Worm (Caenorhabditis elegans) whole organism, L4 larva: ENCODE measurements around the gene Y37D8A.3.

Experiments
- ceh-32 ChIP-seq: sonication (generic microtip); optimal IDR thresholded peaks from 2 replicates; lab custom pipeline; 2016; ENCODE audit warnings: mild to moderate bottlenecking, missing genetic modification characterization, missing compliant biosample characterization; ENCODE audit not compliant: poor library complexity
- fkh-10 ChIP-seq: fragments of 150-350 bp; optimal IDR thresholded peaks from 2 replicates; lab custom pipeline; 2014; ENCODE audit warnings: missing biosample characterization, missing genetic modification reagents, missing genetic modification characterization
- lin-13 ChIP-seq: fragments of 150-350 bp; optimal IDR thresholded peaks from 2 replicates; lab custom pipeline; 2014; ENCODE audit warnings: missing biosample characterization, missing genetic modification reagents, missing genetic modification characterization
- lin-39 ChIP-seq: fragments of 150-350 bp; optimal IDR thresholded peaks from 2 replicates; lab custom pipeline; 2014; ENCODE audit warnings: missing biosample characterization, missing genetic modification reagents, missing genetic modification characterization
- nhr-25 ChIP-seq: sonication (generic microtip); optimal IDR thresholded peaks from 2 replicates; lab custom pipeline; 2017; ENCODE audit warnings: missing genetic modification characterization, mild to moderate bottlenecking, missing compliant biosample characterization, antibody characterized with exemption, moderate library complexity, borderline replicate concordance; ENCODE audit not compliant: insufficient read depth
- nhr-28 ChIP-seq: fragments of 150-350 bp; optimal IDR thresholded peaks from 2 replicates; lab custom pipeline; 2014; ENCODE audit warnings: missing biosample characterization, missing genetic modification characterization
- nhr-41 ChIP-seq: fragments of 200-800 bp; sonication (Bioruptor generic); IDR thresholded peaks from 2 replicates; pipeline ENCODE4 v1.3.6; 2022; ENCODE audit warnings: missing genetic modification reagents, missing genetic modification characterization, missing compliant biosample characterization
- skn-1 ChIP-seq: fragments of 150-350 bp; optimal IDR thresholded peaks from 2 replicates; lab custom pipeline; 2014; ENCODE audit warnings: missing biosample characterization, missing genetic modification characterization
- zip-11 ChIP-seq: fragments of 200-800 bp; sonication (Bioruptor generic); IDR thresholded peaks from 2 replicates; pipeline ENCODE4 v1.3.6; 2022; ENCODE audit warnings: missing genetic modification characterization, missing compliant biosample characterization

DNA sequence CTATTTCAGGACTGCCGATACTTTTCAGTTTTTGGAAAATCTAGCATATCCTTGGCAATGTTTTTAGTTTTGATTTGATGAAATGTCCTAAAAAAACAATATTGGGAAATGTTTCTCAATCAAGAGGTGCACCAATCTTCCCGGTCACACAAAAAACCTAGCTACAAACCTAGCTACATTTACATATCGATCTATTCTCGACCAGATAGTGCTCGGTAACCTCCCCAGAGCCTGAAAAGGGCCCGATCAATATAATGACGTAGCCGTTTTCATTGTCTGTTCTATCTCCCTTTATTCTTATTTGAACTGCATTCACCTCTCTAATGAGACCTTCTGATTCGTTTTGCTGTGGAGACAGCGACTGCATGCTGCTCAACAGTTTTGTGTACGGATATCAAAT is 21.4 kb upstream of the Y37D8A.3 start, which contains the start of gene BE10.3:
- TF ChIP-seq nhr-28 (tag; lab: Kevin White, UChicago): no peak
- no peak for TF ChIP-seq lin-39 (tag; lab: Kevin White, UChicago)
- TF ChIP-seq nhr-25 (tag; lab: Kevin White, UChicago): no peak
- TF ChIP-seq zip-11 (GFP tag; lab: Robert Waterston, UW): no peak
- TF ChIP-seq fkh-10 (GFP tag; lab: Kevin White, UChicago): no peak
- TF ChIP-seq nhr-41 (GFP tag; lab: Robert Waterston, UW): no peak
- no peak for TF ChIP-seq skn-1 (tag; lab: Kevin White, UChicago)
- TF ChIP-seq ceh-32 (tag; lab: Kevin White, UChicago): no peak
- TF ChIP-seq lin-13 (GFP tag; lab: Kevin White, UChicago): no peak
